Worm (Caenorhabditis elegans) whole organism, early embryonic: ENCODE results near the gene end-3.

Experiments
- flt-1 ChIP-seq: fragments of 200-800 bp; sonication (Bioruptor generic); IDR thresholded peaks from 2 replicates; pipeline ENCODE4 v1.3.6; 2022; ENCODE audit warnings: missing genetic modification characterization, missing compliant biosample characterization
- sea-1 ChIP-seq: fragments of 200-800 bp; sonication (Bioruptor generic); conservative IDR thresholded peaks from 2 replicates; pipeline ENCODE4 v1.3.6; 2022; ENCODE audit warnings: missing genetic modification characterization, missing compliant biosample characterization
- tbx-37 ChIP-seq: fragments of 200-800 bp; sonication (Bioruptor generic); conservative IDR thresholded peaks from 2 replicates; pipeline ENCODE4 v1.3.6; 2022; ENCODE audit warnings: missing genetic modification reagents, missing genetic modification characterization, missing compliant biosample characterization
- tra-4 ChIP-seq: sonication (generic microtip); optimal IDR thresholded peaks from 2 replicates; lab custom pipeline; 2017; ENCODE audit warnings: missing genetic modification characterization, missing compliant biosample characterization

Gene end-3

ce11 chrV:14064422-14064821 lies 49.9 kb downstream of the end-3 start, which contains the start of gene D1086.21:
D1086.21 (plus strand) TSS chrV:14064722.
- TF ChIP-seq tbx-37 (GFP tag; lab: Robert Waterston, UW) = no peak
- no peak for TF ChIP-seq tra-4
- no peak for TF ChIP-seq flt-1 (GFP tag; lab: Robert Waterston, UW)
- no peak for TF ChIP-seq sea-1 (GFP tag; lab: Robert Waterston, UW)
